Worm (Caenorhabditis elegans) whole organism, early embryonic: ENCODE results near the gene T14G12.12.
A peak's percentile ranks its signal among the peaks of the same experiment; 100 is the strongest.

Experiments used
- B0310.2 ChIP-seq: sonication (generic microtip); optimal IDR thresholded peaks from 2 replicates; lab custom pipeline; 2016; ENCODE audit warnings: mild to moderate bottlenecking, missing genetic modification characterization, missing compliant biosample characterization
- F13C5.2 ChIP-seq: sonication (generic microtip); optimal IDR thresholded peaks from 2 replicates; lab custom pipeline; 2017; ENCODE audit warnings: mild to moderate bottlenecking, missing genetic modification characterization, inconsistent platforms, missing compliant biosample characterization
- aly-1 ChIP-seq: sonication (generic microtip); optimal IDR thresholded peaks from 2 replicates; lab custom pipeline; 2016; ENCODE audit warnings: missing genetic modification characterization, missing compliant biosample characterization
- ama-1 ChIP-seq: fragments of 150-350 bp; optimal IDR thresholded peaks from 2 replicates; lab custom pipeline; 2014
- ceh-13 ChIP-seq: fragments of 200-800 bp; sonication (Bioruptor generic); optimal IDR thresholded peaks from 2 replicates; lab custom pipeline; 2018; ENCODE audit warnings: mild to moderate bottlenecking, missing genetic modification characterization, missing compliant biosample characterization
- ceh-36 ChIP-seq: sonication (generic microtip); optimal IDR thresholded peaks from 2 replicates; lab custom pipeline; 2016; ENCODE audit warnings: missing genetic modification characterization, inconsistent platforms, missing compliant biosample characterization
- ets-7 ChIP-seq: sonication (generic microtip); optimal IDR thresholded peaks from 2 replicates; lab custom pipeline; 2016; ENCODE audit warnings: missing genotype, missing genetic modification characterization, missing compliant biosample characterization
- flt-1 ChIP-seq: fragments of 200-800 bp; sonication (Bioruptor generic); IDR thresholded peaks from 2 replicates; pipeline ENCODE4 v1.3.6; 2022; ENCODE audit warnings: missing genetic modification characterization, missing compliant biosample characterization
- hmbx-1 ChIP-seq: sonication (generic microtip); optimal IDR thresholded peaks from 2 replicates; lab custom pipeline; 2016; ENCODE audit warnings: mild to moderate bottlenecking, missing genetic modification characterization, missing compliant biosample characterization
- hmg-4 ChIP-seq: fragments of 200-800 bp; sonication (Bioruptor generic); optimal IDR thresholded peaks from 2 replicates; lab custom pipeline; 2018; ENCODE audit warnings: mild to moderate bottlenecking, missing genetic modification characterization, missing compliant biosample characterization
- hnd-1 ChIP-seq: sonication (generic microtip); optimal IDR thresholded peaks from 2 replicates; lab custom pipeline; 2016; ENCODE audit warnings: missing genetic modification characterization, missing compliant biosample characterization
- pes-1 ChIP-seq: fragments of 200-800 bp; sonication (Bioruptor generic); IDR thresholded peaks from 2 replicates; pipeline ENCODE4 v1.3.6; 2022; ENCODE audit warnings: missing genetic modification reagents, missing genetic modification characterization, missing compliant biosample characterization
- scrt-1 ChIP-seq: fragments of 200-800 bp; sonication (Bioruptor generic); IDR thresholded peaks from 2 replicates; pipeline ENCODE4 v1.3.6; 2022; ENCODE audit warnings: missing genetic modification characterization, missing compliant biosample characterization
- sea-1 ChIP-seq: fragments of 200-800 bp; sonication (Bioruptor generic); conservative IDR thresholded peaks from 2 replicates; pipeline ENCODE4 v1.3.6; 2022; ENCODE audit warnings: missing genetic modification characterization, missing compliant biosample characterization
- tbx-11 ChIP-seq: fragments of 200-800 bp; sonication (Bioruptor generic); IDR thresholded peaks from 2 replicates; pipeline ENCODE4 v1.3.6; 2022; ENCODE audit warnings: missing genetic modification characterization, missing compliant biosample characterization
- tbx-37 ChIP-seq: fragments of 200-800 bp; sonication (Bioruptor generic); conservative IDR thresholded peaks from 2 replicates; pipeline ENCODE4 v1.3.6; 2022; ENCODE audit warnings: missing genetic modification reagents, missing genetic modification characterization, missing compliant biosample characterization
- tra-4 ChIP-seq: sonication (generic microtip); optimal IDR thresholded peaks from 2 replicates; lab custom pipeline; 2017; ENCODE audit warnings: missing genetic modification characterization, missing compliant biosample characterization

Gene T14G12.12

ce11 chrX:3783659-3784058 is 25.4 kb upstream of the T14G12.12 start:
- TF ChIP-seq aly-1 (no peak), tra-4 (tag; lab: Kevin White, UChicago) (no peak), ceh-36 (tag; lab: Kevin White, UChicago) (no peak), tbx-37 (no peak), ama-1 (lab: Kevin White, UChicago) (no peak), tbx-11 (no peak), hnd-1 (tag; lab: Kevin White, UChicago) (no peak), flt-1 (no peak), B0310.2 (tag; lab: Kevin White, UChicago) (no peak), hmg-4 (GFP tag; lab: Kevin White, UChicago) (no peak)

ce11 chrX:3781040-3781439 is 22.7 kb upstream of the T14G12.12 start, which contains the start of gene marg-1:
Gene marg-1 (minus strand): TSS chrX:3781140.
- TF ChIP-seq tbx-37: no peak
- TF ChIP-seq ceh-13: no peak
- no peak for TF ChIP-seq scrt-1 (GFP tag; lab: Robert Waterston, UW)
- TF ChIP-seq hmg-4 (GFP tag; lab: Kevin White, UChicago): no peak
- TF ChIP-seq flt-1: no peak
- no peak for TF ChIP-seq hnd-1 (tag; lab: Kevin White, UChicago)
- no peak for TF ChIP-seq aly-1
- no peak for TF ChIP-seq ceh-36 (tag; lab: Kevin White, UChicago)
- no peak for TF ChIP-seq sea-1 (GFP tag; lab: Robert Waterston, UW)
- no peak for TF ChIP-seq ets-7 (tag; lab: Kevin White, UChicago)
- no peak for TF ChIP-seq ama-1 (lab: Kevin White, UChicago)
- TF ChIP-seq tbx-11: no peak
- TF ChIP-seq B0310.2 (tag; lab: Kevin White, UChicago): no peak
- no peak for TF ChIP-seq F13C5.2

- TF ChIP-seq hmbx-1 (tag; lab: Kevin White, UChicago) (no peak), tbx-11 (no peak)
Measured at ce11 chrX:3773233-3773632, 14.9 kb upstream of the T14G12.12 start.

ce11 chrX:3772405-3772804 is 14.1 kb upstream of the T14G12.12 start, which contains the start of gene F47B7.2:
Gene F47B7.2 (plus strand): TSS chrX:3772762.
- no peak for TF ChIP-seq flt-1
- TF ChIP-seq F13C5.2: peak; percentile 8
- no peak for TF ChIP-seq sea-1 (GFP tag; lab: Robert Waterston, UW)
- TF ChIP-seq tbx-37: no peak
- no peak for TF ChIP-seq tra-4 (tag; lab: Kevin White, UChicago)
- TF ChIP-seq hmbx-1 (tag; lab: Kevin White, UChicago): no peak
- peak; percentile 16; the same call in 1 of the 2 replicates for TF ChIP-seq pes-1 (GFP tag; lab: Robert Waterston, UW)
- TF ChIP-seq B0310.2 (tag; lab: Kevin White, UChicago): no peak
- TF ChIP-seq scrt-1 (GFP tag; lab: Robert Waterston, UW): no peak
- no peak for TF ChIP-seq aly-1
- TF ChIP-seq ama-1 (lab: Kevin White, UChicago): no peak
- no peak for TF ChIP-seq tbx-11
- TF ChIP-seq ceh-13: no peak
- no peak for TF ChIP-seq hnd-1 (tag; lab: Kevin White, UChicago)

ce11 chrX:3768717-3769116 is 10.4 kb upstream of the T14G12.12 start, which contains the start of gene F47B7.5:
Gene F47B7.5 (minus strand): TSS chrX:3768817.
- TF ChIP-seq F13C5.2: no peak

ce11 chrX:3766552-3766951 is 8.3 kb upstream of the T14G12.12 start, which contains the start of gene F47B7.4:
Gene F47B7.4 (minus strand): TSS chrX:3766652.
- TF ChIP-seq ceh-13 (no peak), ceh-36 (tag; lab: Kevin White, UChicago) (no peak), F13C5.2 (no peak)

ce11 chrX:3764295-3764694 is 6.0 kb upstream of the T14G12.12 start, which contains the start of gene F47B7.3:
Gene F47B7.3 (minus strand): TSS chrX:3764395.
- TF ChIP-seq hmg-4 (GFP tag; lab: Kevin White, UChicago) (no peak), tra-4 (tag; lab: Kevin White, UChicago) (no peak), pes-1 (GFP tag; lab: Robert Waterston, UW) (no peak), flt-1 (no peak), hmbx-1 (tag; lab: Kevin White, UChicago) (no peak), ceh-36 (tag; lab: Kevin White, UChicago) (no peak), tbx-11 (no peak), tbx-37 (no peak), sea-1 (GFP tag; lab: Robert Waterston, UW) (no peak), ets-7 (tag; lab: Kevin White, UChicago) (no peak), B0310.2 (tag; lab: Kevin White, UChicago) (no peak), scrt-1 (GFP tag; lab: Robert Waterston, UW) (no peak), F13C5.2 (no peak), aly-1 (no peak), ama-1 (lab: Kevin White, UChicago) (no peak), hnd-1 (tag; lab: Kevin White, UChicago) (no peak)

ce11 chrX:3762410-3762809 is 4.1 kb upstream of the T14G12.12 start, which contains the start of gene T14G12.11:
Gene T14G12.11 (minus strand): TSS chrX:3762547.
- TF ChIP-seq ceh-36 (tag; lab: Kevin White, UChicago) (no peak), flt-1 (no peak), B0310.2 (tag; lab: Kevin White, UChicago) (no peak), pes-1 (GFP tag; lab: Robert Waterston, UW) (no peak), hmbx-1 (tag; lab: Kevin White, UChicago) (no peak), hmg-4 (GFP tag; lab: Kevin White, UChicago) (no peak), ama-1 (lab: Kevin White, UChicago) (no peak), ets-7 (tag; lab: Kevin White, UChicago) (no peak), scrt-1 (GFP tag; lab: Robert Waterston, UW) (no peak), hnd-1 (tag; lab: Kevin White, UChicago) (no peak), tra-4 (tag; lab: Kevin White, UChicago) (no peak), F13C5.2 (no peak), tbx-11 (no peak), ceh-13 (no peak), aly-1 (no peak)
